Worm (Caenorhabditis elegans) whole organism, L4/young adult: Measurements from ENCODE around the gene sma-5.

ENCODE experiments used
- W03F9.2 ChIP-seq: fragments of 150-350 bp; optimal IDR thresholded peaks from 2 replicates; lab custom pipeline; 2014; ENCODE audit warnings: missing biosample characterization, missing genetic modification characterization
- dao-5 ChIP-seq: sonication (generic microtip); optimal IDR thresholded peaks from 2 replicates; lab custom pipeline; 2016; ENCODE audit warnings: missing genotype, missing genetic modification characterization, moderate library complexity, missing compliant biosample characterization
- him-1 ChIP-seq: sonication (generic microtip); optimal IDR thresholded peaks from 2 replicates; lab custom pipeline; 2016; ENCODE audit warnings: missing genotype, missing genetic modification reagents, missing genetic modification characterization, missing compliant biosample characterization

- TF ChIP-seq him-1 (tag; lab: Kevin White, UChicago): no peak
- no peak for TF ChIP-seq W03F9.2 (tag; lab: Kevin White, UChicago)
- TF ChIP-seq dao-5 (tag; lab: Kevin White, UChicago): no peak
Observed at ce11 chrX:12036114-12036513, 30.8 kb upstream of the sma-5 start.
